Fruit fly (Drosophila melanogaster): Measurements from ENCODE around the gene Atg1.

- no peak for TF ChIP-seq ttk (optimal IDR thresholded peaks at IDR 0.05)
- TF ChIP-seq insv (optimal IDR thresholded peaks at IDR 0.05): no peak
Observed at dm6 chr3L:12808421-12808820, 3.5 kb upstream of the Atg1 start, which contains the start of gene CG32110.

Data from Kc167 (cell line).